Worm (Caenorhabditis elegans) whole organism, late embryonic: Measurements from ENCODE around the gene Y41G9A.10.

ENCODE experiments used
- C08G9.2 ChIP-seq: sonication (generic microtip); optimal IDR thresholded peaks from 2 replicates; lab custom pipeline; 2016; ENCODE audit warnings: mild to moderate bottlenecking, missing genetic modification characterization, moderate library complexity, missing compliant biosample characterization
- K09A11.1 ChIP-seq: sonication (generic microtip); optimal IDR thresholded peaks from 2 replicates; lab custom pipeline; 2017; ENCODE audit warnings: antibody characterized with exemption, mild to moderate bottlenecking, missing genetic modification characterization, missing compliant biosample characterization; ENCODE audit not compliant: insufficient read depth
- T23F11.4 ChIP-seq: fragments of 200-800 bp; sonication (Bioruptor generic); optimal IDR thresholded peaks from 2 replicates; lab custom pipeline; 2018; ENCODE audit warnings: mild to moderate bottlenecking, missing genetic modification characterization, missing compliant biosample characterization
- ahr-1 ChIP-seq: sonication (generic microtip); optimal IDR thresholded peaks from 2 replicates; lab custom pipeline; 2016; ENCODE audit warnings: missing genetic modification characterization, missing compliant biosample characterization
- ama-1 ChIP-seq: fragments of 150-350 bp; optimal IDR thresholded peaks from 2 replicates; lab custom pipeline; 2014
- ceh-14 ChIP-seq: sonication (generic microtip); optimal IDR thresholded peaks from 2 replicates; lab custom pipeline; 2016; ENCODE audit warnings: missing genotype, missing genetic modification characterization, missing compliant biosample characterization
- ceh-18 ChIP-seq: sonication (generic microtip); optimal IDR thresholded peaks from 2 replicates; lab custom pipeline; 2016; ENCODE audit warnings: missing genetic modification characterization, missing compliant biosample characterization
- ceh-31 ChIP-seq: sonication (generic microtip); optimal IDR thresholded peaks from 2 replicates; lab custom pipeline; 2016; ENCODE audit warnings: missing genetic modification characterization, missing compliant biosample characterization
- ceh-34 ChIP-seq: sonication (generic microtip); optimal IDR thresholded peaks from 2 replicates; lab custom pipeline; 2016; ENCODE audit warnings: mild to moderate bottlenecking, missing genetic modification characterization, missing compliant biosample characterization
- ceh-6 ChIP-seq: fragments of 200-800 bp; sonication (Bioruptor generic); optimal IDR thresholded peaks from 2 replicates; lab custom pipeline; 2018; ENCODE audit warnings: mild to moderate bottlenecking, missing genetic modification characterization, missing compliant biosample characterization
- ceh-9 ChIP-seq: sonication (generic microtip); optimal IDR thresholded peaks from 2 replicates; lab custom pipeline; 2016; ENCODE audit warnings: mild to moderate bottlenecking, missing genetic modification characterization, inconsistent platforms, missing compliant biosample characterization
- che-1 ChIP-seq: sonication (generic microtip); optimal IDR thresholded peaks from 2 replicates; lab custom pipeline; 2016; ENCODE audit warnings: mild to moderate bottlenecking, missing genetic modification characterization, missing compliant biosample characterization
- dmd-4 ChIP-seq: sonication (generic microtip); optimal IDR thresholded peaks from 2 replicates; lab custom pipeline; 2016; ENCODE audit warnings: borderline replicate concordance, missing genetic modification characterization, missing compliant biosample characterization
- dve-1 ChIP-seq: sonication (generic microtip); optimal IDR thresholded peaks from 2 replicates; lab custom pipeline; 2017; ENCODE audit warnings: antibody characterized with exemption, mild to moderate bottlenecking, missing genetic modification characterization, missing compliant biosample characterization
- elt-2 ChIP-seq: sonication (generic microtip); optimal IDR thresholded peaks from 2 replicates; lab custom pipeline; 2016; ENCODE audit warnings: missing genetic modification reagents, missing genetic modification characterization, missing compliant biosample characterization
- elt-4 ChIP-seq: sonication (generic microtip); optimal IDR thresholded peaks from 2 replicates; lab custom pipeline; 2016; ENCODE audit warnings: missing genetic modification characterization, missing compliant biosample characterization
- ets-4 ChIP-seq: sonication (generic microtip); optimal IDR thresholded peaks from 2 replicates; lab custom pipeline; 2016; ENCODE audit warnings: missing genetic modification characterization, missing compliant biosample characterization
- eyg-1 ChIP-seq: sonication (generic microtip); optimal IDR thresholded peaks from 2 replicates; lab custom pipeline; 2016; ENCODE audit warnings: missing genotype, missing genetic modification characterization, missing compliant biosample characterization
- fkh-10 ChIP-seq: fragments of 150-350 bp; optimal IDR thresholded peaks from 2 replicates; lab custom pipeline; 2014; ENCODE audit warnings: missing biosample characterization, missing genetic modification reagents, missing genetic modification characterization
- gmeb-2 ChIP-seq: sonication (generic microtip); optimal IDR thresholded peaks from 2 replicates; lab custom pipeline; 2016; ENCODE audit warnings: missing genetic modification characterization, inconsistent platforms, missing compliant biosample characterization
- hlh-13 ChIP-seq: fragments of 200-800 bp; sonication (Bioruptor generic); optimal IDR thresholded peaks from 2 replicates; lab custom pipeline; 2018; ENCODE audit warnings: mild to moderate bottlenecking, missing genetic modification characterization, missing compliant biosample characterization
- hlh-15 ChIP-seq: sonication (generic microtip); optimal IDR thresholded peaks from 2 replicates; lab custom pipeline; 2016; ENCODE audit warnings: missing genetic modification characterization, missing compliant biosample characterization
- hlh-30 ChIP-seq: sonication (generic microtip); optimal IDR thresholded peaks from 2 replicates; lab custom pipeline; 2017; ENCODE audit warnings: antibody characterized with exemption, missing genetic modification characterization, missing compliant biosample characterization; ENCODE audit not compliant: insufficient read depth
- hlh-8 ChIP-seq: sonication (generic microtip); optimal IDR thresholded peaks from 2 replicates; lab custom pipeline; 2016; ENCODE audit warnings: missing genotype, missing genetic modification characterization, missing compliant biosample characterization
- lin-11 ChIP-seq: fragments of 200-800 bp; sonication (Bioruptor generic); optimal IDR thresholded peaks from 2 replicates; lab custom pipeline; 2018; ENCODE audit warnings: mild to moderate bottlenecking, missing genetic modification characterization, missing compliant biosample characterization
- madf-2 ChIP-seq: sonication (generic microtip); optimal IDR thresholded peaks from 2 replicates; lab custom pipeline; 2017; ENCODE audit warnings: missing genetic modification characterization, missing compliant biosample characterization
- mec-3 ChIP-seq: sonication (generic microtip); optimal IDR thresholded peaks from 2 replicates; lab custom pipeline; 2016; ENCODE audit warnings: borderline replicate concordance, missing genetic modification characterization, missing compliant biosample characterization
- nfya-1 ChIP-seq: sonication (generic microtip); optimal IDR thresholded peaks from 2 replicates; lab custom pipeline; 2017; ENCODE audit warnings: missing genetic modification characterization, mild to moderate bottlenecking, missing compliant biosample characterization, antibody characterized with exemption, moderate library complexity
- nhr-11 ChIP-seq: fragments of 150-350 bp; optimal IDR thresholded peaks from 2 replicates; lab custom pipeline; 2014; ENCODE audit warnings: missing biosample characterization, missing genetic modification characterization
- nhr-232 ChIP-seq: sonication (generic microtip); optimal IDR thresholded peaks from 2 replicates; lab custom pipeline; 2016; ENCODE audit warnings: missing genetic modification characterization, missing compliant biosample characterization
- npax-4 ChIP-seq: sonication (generic microtip); optimal IDR thresholded peaks from 2 replicates; lab custom pipeline; 2016; ENCODE audit warnings: missing genetic modification characterization, missing compliant biosample characterization
- odd-2 ChIP-seq: sonication (generic microtip); optimal IDR thresholded peaks from 2 replicates; lab custom pipeline; 2017; ENCODE audit warnings: antibody characterized with exemption, mild to moderate bottlenecking, missing genetic modification characterization, missing compliant biosample characterization
- pag-3 ChIP-seq: sonication (generic microtip); optimal IDR thresholded peaks from 2 replicates; lab custom pipeline; 2016; ENCODE audit warnings: missing compliant biosample characterization, missing genetic modification characterization, borderline replicate concordance
- pax-1 ChIP-seq: fragments of 150-350 bp; optimal IDR thresholded peaks from 2 replicates; lab custom pipeline; 2014; ENCODE audit warnings: missing biosample characterization, missing genetic modification characterization
- ref-2 ChIP-seq: sonication (generic microtip); optimal IDR thresholded peaks from 2 replicates; lab custom pipeline; 2016; ENCODE audit warnings: missing genetic modification characterization, missing compliant biosample characterization
- sdc-2 ChIP-seq: sonication (generic microtip); optimal IDR thresholded peaks from 2 replicates; lab custom pipeline; 2016; ENCODE audit warnings: missing genotype, missing genetic modification characterization, missing compliant biosample characterization
- sox-2 ChIP-seq: fragments of 200-800 bp; sonication (Bioruptor generic); IDR thresholded peaks from 2 replicates; pipeline ENCODE4 v1.3.6; 2022; ENCODE audit warnings: missing genetic modification reagents, missing genetic modification characterization, missing compliant biosample characterization
- syd-9 ChIP-seq: sonication (generic microtip); optimal IDR thresholded peaks from 2 replicates; lab custom pipeline; 2016; ENCODE audit warnings: mild to moderate bottlenecking, missing genetic modification characterization, moderate library complexity, missing compliant biosample characterization
- unc-3 ChIP-seq, 2 experiments: fragments of 200-800 bp in 1 of 2; sonication (Bioruptor generic) in 1 of 2; sonication (generic microtip) in 1 of 2; conservative IDR thresholded peaks in 1 of 2; optimal IDR thresholded peaks in 1 of 2; 2 replicates each; pipeline versions ENCODE4 v1.3.6 to Lab custom; 2016 to 2022; ENCODE audit warnings: missing compliant biosample characterization in 2 of 2, missing genetic modification characterization in 2 of 2, missing genetic modification reagents in 1 of 2
- unc-42 ChIP-seq: sonication (generic microtip); optimal IDR thresholded peaks from 2 replicates; lab custom pipeline; 2016; ENCODE audit warnings: missing genotype, missing genetic modification characterization, missing compliant biosample characterization
- unc-55 ChIP-seq: sonication (generic microtip); optimal IDR thresholded peaks from 2 replicates; lab custom pipeline; 2017; ENCODE audit warnings: missing biosample characterization, missing genetic modification reagents, missing genetic modification characterization
- unc-86 ChIP-seq: sonication (generic microtip); optimal IDR thresholded peaks from 2 replicates; lab custom pipeline; 2016; ENCODE audit warnings: missing genetic modification characterization, missing compliant biosample characterization
- ztf-16 ChIP-seq: sonication (generic microtip); optimal IDR thresholded peaks from 2 replicates; lab custom pipeline; 2017; ENCODE audit warnings: missing genetic modification characterization, missing compliant biosample characterization

Gene Y41G9A.10

DNA sequence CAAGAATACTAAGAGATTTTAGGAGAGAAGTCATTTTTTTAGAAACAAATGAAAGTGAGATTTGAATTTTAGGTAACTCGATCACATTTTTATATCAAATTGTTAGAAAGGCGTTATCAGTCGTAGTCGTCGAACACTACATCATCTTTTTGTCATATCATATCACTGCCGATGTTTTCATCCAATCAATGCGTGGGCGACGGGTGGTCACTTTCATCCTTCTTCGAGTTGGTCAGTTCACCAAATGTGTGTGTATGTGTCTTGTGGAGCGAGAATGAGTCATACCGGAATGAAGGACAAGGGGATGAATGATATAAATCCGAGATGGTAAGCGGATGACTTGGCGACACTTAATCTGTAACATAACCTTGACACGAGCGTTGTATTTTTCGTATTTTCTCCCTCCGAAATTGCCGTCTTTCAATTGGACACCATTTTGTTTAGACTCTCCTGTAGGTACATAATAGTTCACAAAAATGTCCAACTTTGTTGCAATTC is at the start of gene Y41G9A.10, which contains the start of gene Y41G9A.5:
Gene Y41G9A.10 (minus strand): TSS at position 51 of the 498 bp plus-strand sequence.
Gene Y41G9A.5 (plus strand): TSS at position 160 of the 498 bp plus-strand sequence.
- no peak for TF ChIP-seq ceh-31 (tag; lab: Kevin White, UChicago)
- no peak for TF ChIP-seq ceh-14 (tag; lab: Kevin White, UChicago)
- TF ChIP-seq hlh-15 (tag; lab: Kevin White, UChicago), result no peak
- no peak for TF ChIP-seq K09A11.1 (tag; lab: Kevin White, UChicago)
- no peak for TF ChIP-seq C08G9.2 (tag; lab: Kevin White, UChicago)
- TF ChIP-seq syd-9, result no peak
- TF ChIP-seq ahr-1 (tag; lab: Kevin White, UChicago), result no peak
- no peak for TF ChIP-seq ztf-16 (tag; lab: Kevin White, UChicago)
- TF ChIP-seq unc-86 (tag; lab: Kevin White, UChicago), result no peak
- TF ChIP-seq gmeb-2 (tag; lab: Kevin White, UChicago), result no peak
- TF ChIP-seq madf-2, result no peak
- TF ChIP-seq ref-2 (tag; lab: Kevin White, UChicago), result no peak
- no peak for TF ChIP-seq che-1 (tag; lab: Kevin White, UChicago)
- TF ChIP-seq hlh-13, result no peak
- no peak for TF ChIP-seq elt-2 (tag; lab: Kevin White, UChicago)
- no peak for TF ChIP-seq dmd-4 (tag; lab: Kevin White, UChicago)
- TF ChIP-seq ceh-6 (GFP tag; lab: Kevin White, UChicago), result no peak

- no peak for TF ChIP-seq ceh-34 (tag; lab: Kevin White, UChicago)
- no peak for TF ChIP-seq sox-2
- TF ChIP-seq C08G9.2 (tag; lab: Kevin White, UChicago), result no peak
- TF ChIP-seq unc-55, result no peak
- no peak for TF ChIP-seq T23F11.4 (GFP tag; lab: Kevin White, UChicago)
- no peak for TF ChIP-seq sdc-2 (tag; lab: Kevin White, UChicago)
- TF ChIP-seq odd-2 (tag; lab: Kevin White, UChicago), result no peak
- no peak for TF ChIP-seq nhr-11
- no peak for TF ChIP-seq npax-4 (tag; lab: Kevin White, UChicago)
- no peak for TF ChIP-seq unc-3 (GFP tag; conservative IDR thresholded peaks at IDR 0.05; lab: Robert Waterston, UW)
- no peak for TF ChIP-seq unc-3 (tag; optimal IDR thresholded peaks at IDR 0.05; lab: Kevin White, UChicago)
- no peak for TF ChIP-seq mec-3 (tag; lab: Kevin White, UChicago)
- TF ChIP-seq ets-4, result no peak
- TF ChIP-seq syd-9, result no peak
- TF ChIP-seq dve-1 (tag; lab: Kevin White, UChicago), result no peak
- no peak for TF ChIP-seq elt-4 (tag; lab: Kevin White, UChicago)
- no peak for TF ChIP-seq hlh-30 (tag; lab: Kevin White, UChicago)
- no peak for TF ChIP-seq ceh-18
- TF ChIP-seq pax-1 (tag; lab: Kevin White, UChicago), result no peak
Measured at ce11 chrX:2990145-2990544, 43.8 kb upstream of the Y41G9A.10 start.

DNA sequence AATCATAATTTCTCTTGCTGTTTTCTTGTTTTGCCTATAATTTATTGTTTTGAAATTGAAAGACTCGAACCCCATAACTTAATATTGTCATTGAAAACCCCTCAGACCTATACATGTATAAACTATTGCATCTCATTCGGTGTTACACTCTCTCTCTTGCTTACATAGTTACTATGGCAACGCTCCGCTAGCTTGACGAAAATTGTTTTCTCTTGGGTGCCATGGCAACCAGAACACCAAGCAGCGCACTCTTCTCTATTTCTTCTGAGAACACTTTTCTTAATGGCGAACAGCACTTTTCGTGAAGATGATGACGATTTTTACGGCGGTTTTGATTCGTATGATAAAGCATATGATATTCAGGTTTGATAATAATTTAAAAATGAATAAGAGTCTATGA is 37.6 kb upstream of the Y41G9A.10 start, which contains the start of gene osm-5:
Gene osm-5 (plus strand): TSS at position 268 of the 400 bp plus-strand sequence.
- TF ChIP-seq hlh-13 (no peak), hlh-30 (tag; lab: Kevin White, UChicago) (no peak), fkh-10 (GFP tag; lab: Kevin White, UChicago) (no peak), ahr-1 (tag; lab: Kevin White, UChicago) (no peak), dve-1 (tag; lab: Kevin White, UChicago) (no peak), ceh-9 (tag; lab: Kevin White, UChicago) (no peak), nhr-11 (no peak), lin-11 (tag; lab: Kevin White, UChicago) (no peak), ama-1 (lab: Kevin White, UChicago) (no peak), nhr-232 (tag; lab: Kevin White, UChicago) (no peak), nfya-1 (tag; lab: Kevin White, UChicago) (no peak), eyg-1 (tag; lab: Kevin White, UChicago) (no peak), syd-9 (no peak), T23F11.4 (GFP tag; lab: Kevin White, UChicago) (no peak), hlh-8 (tag; lab: Kevin White, UChicago) (no peak), pag-3 (tag; lab: Kevin White, UChicago) (no peak), unc-42 (tag; lab: Kevin White, UChicago) (no peak), unc-55 (no peak)
